Worm (Caenorhabditis elegans): Measurements from ENCODE around the gene T28C6.5.
A peak's percentile ranks its signal among the peaks of the same experiment; 100 is the strongest.

T28C6.5 gene

ce11 chrIV:8819471-8819870, 1.8 kb upstream of the T28C6.5 start:
- TF ChIP-seq grh-1 (GFP tag; IDR thresholded peaks at IDR 0.05): no peak
- TF ChIP-seq aly-2 (tag; optimal IDR thresholded peaks at IDR 0.05): no peak
- no peak for TF ChIP-seq Y116A8C.19 (tag; optimal IDR thresholded peaks at IDR 0.05; ENCODE audit: borderline replicate concordance)
- no peak for TF ChIP-seq rnt-1 (tag; optimal IDR thresholded peaks at IDR 0.05)
- no peak for TF ChIP-seq skn-1 (tag; optimal IDR thresholded peaks at IDR 0.05)
- no peak for TF ChIP-seq nhr-77 (tag; optimal IDR thresholded peaks at IDR 0.05)

- no peak for TF ChIP-seq xbp-1 (tag; optimal IDR thresholded peaks at IDR 0.05)
- TF ChIP-seq efl-1 (optimal IDR thresholded peaks at IDR 0.05): no peak
- peak in 1 of 2 experiments; percentile 9 for TF ChIP-seq efl-1 (GFP tag; optimal IDR thresholded peaks at IDR 0.05 in 1 of 2)
Observed at ce11 chrIV:8820041-8820440, 1.2 kb upstream of the T28C6.5 start, which contains the start of gene T28C6.3. Gene T28C6.3 (plus strand): TSS chrIV:8820341.

ce11 chrIV:8822598-8822997, 1.4 kb downstream of the T28C6.5 start:
- TF ChIP-seq tbx-2 (tag; optimal IDR thresholded peaks at IDR 0.05) (peak; percentile 12), nhr-90 (tag; optimal IDR thresholded peaks at IDR 0.05; ENCODE audit: poor library complexity) (peak; percentile 31), nhr-71 (tag; optimal IDR thresholded peaks at IDR 0.05) (peak; percentile 24), lin-14 (GFP tag; optimal IDR thresholded peaks at IDR 0.05) (peak; percentile 28), aly-2 (tag; optimal IDR thresholded peaks at IDR 0.05) (peak; percentile 92), nhr-19 (GFP tag; conservative IDR thresholded peaks at IDR 0.05) (no peak), ceh-63 (GFP tag; optimal IDR thresholded peaks at IDR 0.05) (no peak), elt-3 (tag; optimal IDR thresholded peaks at IDR 0.05) (peak in 2 of 6 experiments; percentile 18 to 36), skn-1 (tag; optimal IDR thresholded peaks at IDR 0.05) (no peak), nhr-85 (tag) (peak; percentile 75)

ce11 chrIV:8824145-8824833, 3.0 kb downstream of the T28C6.5 start, which contains the start of the genes col-117 and col-3:
Gene col-117 (minus strand): TSS chrIV:8824195.
Gene col-3 (plus strand): TSS chrIV:8824783.
- peak; percentile 60 for TF ChIP-seq tlp-1 (tag; optimal IDR thresholded peaks at IDR 0.05)
- no peak for TF ChIP-seq fos-1 (tag; optimal IDR thresholded peaks at IDR 0.05)
- no peak for TF ChIP-seq nhr-11 (tag; optimal IDR thresholded peaks at IDR 0.05)
- no peak for TF ChIP-seq F16B12.6 (tag; optimal IDR thresholded peaks at IDR 0.05)
- no peak for TF ChIP-seq unc-30 (tag; optimal IDR thresholded peaks at IDR 0.05)
- peak; percentile 67 for TF ChIP-seq unc-130 (tag; optimal IDR thresholded peaks at IDR 0.05)
- peak in 1 of 2 experiments; percentile 17 for TF ChIP-seq mdl-1 (tag; optimal IDR thresholded peaks at IDR 0.05)
- TF ChIP-seq lin-35 (GFP tag; optimal IDR thresholded peaks at IDR 0.05): peak in 1 of 2 experiments; percentile 1
- peak; percentile 58 for TF ChIP-seq pag-3 (tag; optimal IDR thresholded peaks at IDR 0.05; ENCODE audit: borderline replicate concordance, insufficient read depth)
- TF ChIP-seq dpl-1 (GFP tag; optimal IDR thresholded peaks at IDR 0.05): peak in 1 of 3 experiments; percentile 26
- TF ChIP-seq vab-15 (tag; optimal IDR thresholded peaks at IDR 0.05): peak; percentile 8
- TF ChIP-seq irx-1 (tag; optimal IDR thresholded peaks at IDR 0.05): peak; percentile 52
- TF ChIP-seq lin-14 (GFP tag; optimal IDR thresholded peaks at IDR 0.05): peak; percentile 88
- TF ChIP-seq grh-1 (GFP tag; IDR thresholded peaks at IDR 0.05): 0 out of 2 replicates have a peak, but pooled peaks have one; percentile 23
- TF ChIP-seq nhr-84 (tag; optimal IDR thresholded peaks at IDR 0.05): no peak
- peak; percentile 98 for TF ChIP-seq nhr-85 (tag)
- peak; percentile 18 for TF ChIP-seq nhr-90 (tag; optimal IDR thresholded peaks at IDR 0.05; ENCODE audit: poor library complexity)
- peak; percentile 59 for TF ChIP-seq mep-1 (tag; optimal IDR thresholded peaks at IDR 0.05)
- peak; percentile 91 for TF ChIP-seq blmp-1 (tag; optimal IDR thresholded peaks at IDR 0.05)
- TF ChIP-seq elt-3 (tag; optimal IDR thresholded peaks at IDR 0.05): peak in 4 of 6 experiments; percentile 32 to 84 (median 62)
- TF ChIP-seq pqm-1 (tag; optimal IDR thresholded peaks at IDR 0.05): no peak
- peak; percentile 79 for TF ChIP-seq nhr-20 (tag; optimal IDR thresholded peaks at IDR 0.05)
- TF ChIP-seq tbx-2 (tag; optimal IDR thresholded peaks at IDR 0.05): peak; percentile 39
- peak; percentile 58 for TF ChIP-seq snu-23 (GFP tag; optimal IDR thresholded peaks at IDR 0.05)
- no peak for TF ChIP-seq nhr-12 (tag; optimal IDR thresholded peaks at IDR 0.05)
- peak; percentile 37 for TF ChIP-seq nhr-19 (GFP tag; conservative IDR thresholded peaks at IDR 0.05)
- TF ChIP-seq nhr-47 (tag; optimal IDR thresholded peaks at IDR 0.05): peak; percentile 25
- TF ChIP-seq ets-5 (GFP tag; IDR thresholded peaks at IDR 0.05): no peak
- TF ChIP-seq C16A3.4 (tag; optimal IDR thresholded peaks at IDR 0.05): peak; percentile 35
- TF ChIP-seq nhr-71 (tag; optimal IDR thresholded peaks at IDR 0.05): peak; percentile 60
- TF ChIP-seq swsn-7 (tag; optimal IDR thresholded peaks at IDR 0.05): peak; percentile 6
- peak; percentile 8 to 34 for TF ChIP-seq lsy-2 (tag; optimal IDR thresholded peaks at IDR 0.05)
- peak; percentile 14 for TF ChIP-seq ztf-4 (tag; optimal IDR thresholded peaks at IDR 0.05)
